Worm (Caenorhabditis elegans): ENCODE results near the gene F47B10.5.

ce11 chrX:10907418-10907817 lies 17.1 kb upstream of the F47B10.5 start:
- TF ChIP-seq ama-1 (optimal IDR thresholded peaks at IDR 0.05): no peak
- TF ChIP-seq elt-3 (tag; optimal IDR thresholded peaks at IDR 0.05): no peak
- no peak for TF ChIP-seq fkh-10 (GFP tag; optimal IDR thresholded peaks at IDR 0.05)
- TF ChIP-seq lin-15B (tag; optimal IDR thresholded peaks at IDR 0.05): no peak
- no peak for TF ChIP-seq fos-1 (tag; optimal IDR thresholded peaks at IDR 0.05)
